Worm (Caenorhabditis elegans): Measurements from ENCODE around the gene C49F5.13.

- TF ChIP-seq hlh-30 (tag; optimal IDR thresholded peaks at IDR 0.05; ENCODE audit: insufficient read depth) (no peak), pag-3 (tag; optimal IDR thresholded peaks at IDR 0.05; ENCODE audit: borderline replicate concordance) (no peak), madf-2 (tag; optimal IDR thresholded peaks at IDR 0.05) (no peak), dmd-4 (tag; optimal IDR thresholded peaks at IDR 0.05; ENCODE audit: borderline replicate concordance) (no peak), ceh-48 (tag; optimal IDR thresholded peaks at IDR 0.05) (no peak), pha-4 (tag; optimal IDR thresholded peaks at IDR 0.05) (no peak), unc-3 (GFP tag; conservative IDR thresholded peaks at IDR 0.05) (no peak), unc-3 (tag; optimal IDR thresholded peaks at IDR 0.05) (no peak), unc-55 (GFP tag; optimal IDR thresholded peaks at IDR 0.05) (no peak), elt-2 (tag; optimal IDR thresholded peaks at IDR 0.05) (no peak), pqm-1 (tag; optimal IDR thresholded peaks at IDR 0.05) (no peak), ama-1 (optimal IDR thresholded peaks at IDR 0.05) (no peak)
Observed at ce11 chrX:12003969-12004368, 42.8 kb downstream of the C49F5.13 start.

All from whole organism, late embryonic.